Worm (Caenorhabditis elegans): ENCODE measurements around the gene W02B12.1.

W02B12.1 gene

ce11 chrII:11453025-11453424 is 4.2 kb downstream of the W02B12.1 start, which contains the start of gene rsp-1 (continued):
- TF ChIP-seq unc-55 (GFP tag; optimal IDR thresholded peaks at IDR 0.05) (peak; percentile 34), fax-1 (tag; optimal IDR thresholded peaks at IDR 0.05) (peak; percentile 38), pha-4 (tag; optimal IDR thresholded peaks at IDR 0.05) (no peak), ceh-45 (GFP tag; IDR thresholded peaks at IDR 0.05) (no peak), nfya-1 (tag; optimal IDR thresholded peaks at IDR 0.05) (peak; percentile 80), unc-3 (GFP tag; conservative IDR thresholded peaks at IDR 0.05) (no peak), unc-3 (tag; optimal IDR thresholded peaks at IDR 0.05) (peak; percentile 66), ceh-34 (tag; optimal IDR thresholded peaks at IDR 0.05) (peak; percentile 58), hlh-15 (tag; optimal IDR thresholded peaks at IDR 0.05) (no peak), F13H6.1 (tag; optimal IDR thresholded peaks at IDR 0.05) (peak; percentile 40), nhr-11 (tag; optimal IDR thresholded peaks at IDR 0.05) (no peak), ref-2 (tag; optimal IDR thresholded peaks at IDR 0.05) (peak; percentile 69), nhr-232 (tag; optimal IDR thresholded peaks at IDR 0.05) (no peak), sox-2 (GFP tag; IDR thresholded peaks at IDR 0.05) (no peak), ceh-18 (tag; optimal IDR thresholded peaks at IDR 0.05) (peak; percentile 77), madf-2 (tag; optimal IDR thresholded peaks at IDR 0.05) (peak; percentile 49)

DNA sequence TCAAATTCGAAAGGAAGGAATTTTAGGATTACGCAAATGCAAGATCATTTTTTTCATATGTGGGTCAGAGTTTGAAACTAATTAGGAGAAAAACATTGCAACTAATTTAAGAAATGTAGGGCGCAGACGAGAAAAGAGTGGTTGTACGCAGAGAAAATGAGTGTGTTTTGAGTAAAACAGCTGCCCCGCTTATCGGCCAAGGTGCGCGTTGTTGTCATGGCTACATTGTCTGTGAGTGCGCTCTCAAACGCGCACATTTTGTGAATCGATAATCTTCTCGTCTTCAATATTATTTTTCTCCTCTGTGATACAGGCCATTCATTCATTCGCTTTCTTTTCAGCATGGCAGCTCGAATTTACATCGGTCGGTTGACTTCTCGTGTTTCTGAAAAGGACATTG is 4.8 kb downstream of the W02B12.1 start:
- TF ChIP-seq unc-86 (tag; optimal IDR thresholded peaks at IDR 0.05) (no peak), fkh-6 (tag; optimal IDR thresholded peaks at IDR 0.05) (no peak), tbx-7 (tag; optimal IDR thresholded peaks at IDR 0.05) (no peak), ztf-16 (tag; optimal IDR thresholded peaks at IDR 0.05) (no peak), ceh-30 (tag; optimal IDR thresholded peaks at IDR 0.05) (no peak), tbx-2 (tag; optimal IDR thresholded peaks at IDR 0.05) (no peak)

DNA sequence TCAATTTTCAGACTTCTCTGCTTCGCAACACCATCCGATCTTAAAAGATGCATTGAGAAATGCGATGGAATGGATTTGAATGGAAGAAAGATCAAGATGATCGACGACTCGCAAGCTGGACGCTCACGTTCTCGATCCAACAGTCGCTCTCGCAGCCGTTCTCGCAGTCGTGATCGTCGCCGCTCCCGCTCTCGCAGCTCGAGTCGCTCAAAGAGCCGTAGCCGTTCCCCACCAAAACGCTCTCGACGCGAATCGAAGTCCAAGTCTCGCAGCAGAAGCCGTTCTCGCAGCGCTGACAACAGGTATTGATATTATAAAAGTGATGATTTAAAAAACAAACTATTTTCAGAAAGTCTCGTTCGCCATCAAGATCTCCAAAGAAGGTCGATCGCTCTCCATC is 6.3 kb downstream of the W02B12.1 start:
- no peak for TF ChIP-seq hlh-30 (tag; optimal IDR thresholded peaks at IDR 0.05; ENCODE audit: insufficient read depth)
- TF ChIP-seq gmeb-2 (tag; optimal IDR thresholded peaks at IDR 0.05), result no peak
- TF ChIP-seq pha-2 (tag; optimal IDR thresholded peaks at IDR 0.05), result no peak
- no peak for TF ChIP-seq Y22D7AL.16 (tag; optimal IDR thresholded peaks at IDR 0.05)
- no peak for TF ChIP-seq pat-9 (tag; optimal IDR thresholded peaks at IDR 0.05)
- TF ChIP-seq rnt-1 (tag; optimal IDR thresholded peaks at IDR 0.05), result no peak
- TF ChIP-seq pqm-1 (tag; optimal IDR thresholded peaks at IDR 0.05), result no peak
- TF ChIP-seq sox-2 (GFP tag; IDR thresholded peaks at IDR 0.05), result no peak
- no peak for TF ChIP-seq unc-3 (GFP tag; conservative IDR thresholded peaks at IDR 0.05)
- no peak for TF ChIP-seq unc-3 (tag; optimal IDR thresholded peaks at IDR 0.05)
- TF ChIP-seq F13H6.1 (tag; optimal IDR thresholded peaks at IDR 0.05), result no peak
- TF ChIP-seq ceh-6 (GFP tag; optimal IDR thresholded peaks at IDR 0.05), result no peak
- TF ChIP-seq ref-2 (tag; optimal IDR thresholded peaks at IDR 0.05), result no peak
- TF ChIP-seq ama-1 (optimal IDR thresholded peaks at IDR 0.05), result no peak

- TF ChIP-seq nfya-1 (tag; optimal IDR thresholded peaks at IDR 0.05) (no peak), ceh-19 (GFP tag; optimal IDR thresholded peaks at IDR 0.05) (no peak), dve-1 (tag; optimal IDR thresholded peaks at IDR 0.05) (no peak)
Observed at ce11 chrII:11455715-11456114, 6.9 kb downstream of the W02B12.1 start.

DNA sequence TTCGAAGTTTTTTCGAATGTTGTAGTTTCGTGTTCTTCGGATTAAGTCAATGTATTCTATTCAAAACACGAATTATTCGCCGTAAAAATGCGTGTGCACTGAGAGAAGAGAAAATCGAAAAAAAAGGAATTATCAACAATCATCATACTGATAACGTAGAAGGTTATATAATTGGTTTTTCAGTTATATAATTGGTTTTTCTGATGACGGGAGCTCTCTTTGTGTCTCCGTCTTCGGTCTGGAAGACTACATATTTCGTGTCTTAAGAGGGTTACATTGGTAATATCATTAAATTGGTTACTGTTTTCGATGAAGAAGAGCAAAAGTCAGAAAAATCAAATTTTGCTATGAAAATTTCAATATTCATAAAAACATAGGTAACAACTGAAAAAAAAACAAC is 11.1 kb downstream of the W02B12.1 start:
- TF ChIP-seq ets-4 (tag; optimal IDR thresholded peaks at IDR 0.05) (no peak), ceh-6 (GFP tag; optimal IDR thresholded peaks at IDR 0.05) (no peak), tbx-7 (tag; optimal IDR thresholded peaks at IDR 0.05) (no peak), hlh-6 (tag; optimal IDR thresholded peaks at IDR 0.05) (no peak), ceh-34 (tag; optimal IDR thresholded peaks at IDR 0.05) (no peak), sox-2 (GFP tag; IDR thresholded peaks at IDR 0.05) (no peak), dve-1 (tag; optimal IDR thresholded peaks at IDR 0.05) (no peak), elt-2 (tag; optimal IDR thresholded peaks at IDR 0.05) (no peak), pros-1 (tag; optimal IDR thresholded peaks at IDR 0.05) (no peak), gmeb-2 (tag; optimal IDR thresholded peaks at IDR 0.05) (no peak), ref-2 (tag; optimal IDR thresholded peaks at IDR 0.05) (no peak), unc-86 (tag; optimal IDR thresholded peaks at IDR 0.05) (no peak), zip-5 (tag; optimal IDR thresholded peaks at IDR 0.05) (no peak), odd-2 (tag; optimal IDR thresholded peaks at IDR 0.05) (no peak), fkh-6 (tag; optimal IDR thresholded peaks at IDR 0.05) (no peak), unc-55 (GFP tag; optimal IDR thresholded peaks at IDR 0.05) (no peak), pqm-1 (tag; optimal IDR thresholded peaks at IDR 0.05) (no peak), madf-2 (tag; optimal IDR thresholded peaks at IDR 0.05) (no peak), pat-9 (tag; optimal IDR thresholded peaks at IDR 0.05) (no peak), Y22D7AL.16 (tag; optimal IDR thresholded peaks at IDR 0.05) (no peak)
